Fruit fly (Drosophila melanogaster) whole organism, pupa: ENCODE measurements around the gene CG15014.

Experiments used
- CG12605 ChIP-seq: fragments of 200-800 bp; sonication (Bioruptor generic); IDR thresholded peaks from 2 replicates; pipeline ENCODE4 v1.3.6; 2022; ENCODE audit warnings: missing biosample characterization, missing genetic modification characterization
- CG13204 ChIP-seq: fragments of 200-800 bp; sonication (Bioruptor generic); optimal IDR thresholded peaks from 2 replicates; lab custom pipeline; 2018; ENCODE audit warnings: missing biosample characterization, mild to moderate bottlenecking, missing genetic modification characterization, moderate library complexity
- CG17806 ChIP-seq: fragments of 200-800 bp; sonication (Bioruptor generic); optimal IDR thresholded peaks from 2 replicates; lab custom pipeline; 2018; ENCODE audit warnings: missing biosample characterization, mild to moderate bottlenecking, missing genetic modification characterization, moderate library complexity
- CG32121 ChIP-seq: fragments of 200-800 bp; sonication (Bioruptor generic); IDR thresholded peaks from 2 replicates; pipeline ENCODE4 v1.3.6; 2022; ENCODE audit warnings: missing biosample characterization, missing genetic modification characterization
- CG34367 ChIP-seq: fragments of 200-800 bp; sonication (Bioruptor generic); optimal IDR thresholded peaks from 2 replicates; lab custom pipeline; 2018; ENCODE audit warnings: missing biosample characterization, mild to moderate bottlenecking, missing genetic modification characterization
- CG4496 ChIP-seq: fragments of 200-800 bp; sonication (Bioruptor generic); IDR thresholded peaks from 3 replicates; pipeline ENCODE4 v1.3.6; 2022; ENCODE audit warnings: missing biosample characterization, missing genetic modification characterization
- CG8159 ChIP-seq: fragments of 200-800 bp; sonication (Bioruptor generic); optimal IDR thresholded peaks from 3 replicates; lab custom pipeline; 2018; ENCODE audit warnings: missing biosample characterization, mild to moderate bottlenecking, missing genetic modification characterization, moderate library complexity
- CG8301 ChIP-seq: fragments of 200-800 bp; sonication (Bioruptor generic); optimal IDR thresholded peaks from 2 replicates; lab custom pipeline; 2018; ENCODE audit warnings: missing biosample characterization, mild to moderate bottlenecking, missing genetic modification characterization
- CG9948 ChIP-seq: fragments of 200-800 bp; sonication (Bioruptor generic); optimal IDR thresholded peaks from 2 replicates; lab custom pipeline; 2018; ENCODE audit warnings: missing biosample characterization, mild to moderate bottlenecking, missing genetic modification characterization, moderate library complexity
- EcR ChIP-seq: fragments of 200-800 bp; sonication (Bioruptor generic); optimal IDR thresholded peaks from 3 replicates; lab custom pipeline; 2019; ENCODE audit warnings: missing biosample characterization, missing genetic modification characterization, mild to moderate bottlenecking, moderate library complexity, missing genetic modification reagents
- Pif1B ChIP-seq: fragments of 200-800 bp; sonication (Bioruptor generic); optimal IDR thresholded peaks from 3 replicates; lab custom pipeline; 2016; ENCODE audit warnings: missing biosample characterization, missing genetic modification characterization
- Snoo ChIP-seq: fragments of 200-800 bp; sonication (Bioruptor generic); optimal IDR thresholded peaks from 3 replicates; lab custom pipeline; 2017; ENCODE audit warnings: missing biosample characterization, mild to moderate bottlenecking, missing genetic modification characterization, inconsistent platforms
- gl ChIP-seq: fragments of 200-800 bp; sonication (Bioruptor generic); optimal IDR thresholded peaks from 2 replicates; lab custom pipeline; 2018; ENCODE audit warnings: missing biosample characterization, mild to moderate bottlenecking, missing genetic modification characterization
- rn ChIP-seq: fragments of 200-800 bp; sonication (Bioruptor generic); IDR thresholded peaks from 2 replicates; pipeline ENCODE4 v1.3.6; 2022; ENCODE audit warnings: missing biosample characterization, missing genetic modification characterization

DNA sequence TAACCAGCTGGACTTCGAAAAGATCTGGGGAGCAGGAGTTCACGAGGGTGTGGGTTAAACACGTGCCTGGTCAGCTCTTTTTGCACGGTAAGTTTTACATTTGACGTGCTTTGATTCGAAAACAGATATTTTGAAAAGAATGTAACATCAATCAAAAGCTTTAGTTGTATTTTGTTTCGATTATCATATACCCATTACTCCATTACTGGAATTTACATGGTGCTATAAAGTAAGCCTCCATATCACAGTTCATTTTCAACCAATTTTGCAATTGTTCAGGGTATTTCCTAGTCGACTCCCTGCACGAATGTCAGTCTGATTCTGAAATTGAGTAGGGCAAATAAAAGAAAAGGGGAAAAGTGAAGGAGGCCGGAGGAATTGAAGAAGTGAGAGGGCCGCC, 26.8 kb upstream of the CG15014 start:
- no peak for TF ChIP-seq Snoo (tag; lab: Kevin White, UChicago)
- no peak for TF ChIP-seq CG4496 (GFP tag; lab: Robert Waterston, UW)
- TF ChIP-seq Pif1B (GFP tag; lab: Kevin White, UChicago) = no peak
- TF ChIP-seq CG17806 (tag; lab: Kevin White, UChicago) = no peak
- no peak for TF ChIP-seq CG34367
- no peak for TF ChIP-seq CG32121 (GFP tag; lab: Robert Waterston, UW)
- TF ChIP-seq gl (tag; lab: Kevin White, UChicago) = no peak
- no peak for TF ChIP-seq CG13204
- TF ChIP-seq rn (GFP tag; lab: Robert Waterston, UW) = no peak
- no peak for TF ChIP-seq CG8159 (tag; lab: Kevin White, UChicago)
- TF ChIP-seq CG9948 (tag; lab: Kevin White, UChicago) = no peak
- TF ChIP-seq CG12605 (GFP tag; lab: Robert Waterston, UW) = no peak
- TF ChIP-seq CG8301 (tag; lab: Kevin White, UChicago) = no peak
- TF ChIP-seq EcR (GFP tag; lab: Kevin White, UChicago) = no peak
